Worm (Caenorhabditis elegans) whole organism, late embryonic: Measurements from ENCODE around the gene algn-1.

Source experiments
- ceh-18 ChIP-seq: sonication (generic microtip); optimal IDR thresholded peaks from 2 replicates; lab custom pipeline; 2016; ENCODE audit warnings: missing genetic modification characterization, missing compliant biosample characterization
- ceh-31 ChIP-seq: sonication (generic microtip); optimal IDR thresholded peaks from 2 replicates; lab custom pipeline; 2016; ENCODE audit warnings: missing genetic modification characterization, missing compliant biosample characterization
- gmeb-2 ChIP-seq: sonication (generic microtip); optimal IDR thresholded peaks from 2 replicates; lab custom pipeline; 2016; ENCODE audit warnings: missing genetic modification characterization, inconsistent platforms, missing compliant biosample characterization
- pag-3 ChIP-seq: sonication (generic microtip); optimal IDR thresholded peaks from 2 replicates; lab custom pipeline; 2016; ENCODE audit warnings: missing compliant biosample characterization, missing genetic modification characterization, borderline replicate concordance
- pqm-1 ChIP-seq: sonication (generic microtip); optimal IDR thresholded peaks from 2 replicates; lab custom pipeline; 2016; ENCODE audit warnings: missing genetic modification characterization, missing compliant biosample characterization
- rnt-1 ChIP-seq: sonication (generic microtip); optimal IDR thresholded peaks from 2 replicates; lab custom pipeline; 2016; ENCODE audit warnings: missing genetic modification characterization, missing compliant biosample characterization

DNA sequence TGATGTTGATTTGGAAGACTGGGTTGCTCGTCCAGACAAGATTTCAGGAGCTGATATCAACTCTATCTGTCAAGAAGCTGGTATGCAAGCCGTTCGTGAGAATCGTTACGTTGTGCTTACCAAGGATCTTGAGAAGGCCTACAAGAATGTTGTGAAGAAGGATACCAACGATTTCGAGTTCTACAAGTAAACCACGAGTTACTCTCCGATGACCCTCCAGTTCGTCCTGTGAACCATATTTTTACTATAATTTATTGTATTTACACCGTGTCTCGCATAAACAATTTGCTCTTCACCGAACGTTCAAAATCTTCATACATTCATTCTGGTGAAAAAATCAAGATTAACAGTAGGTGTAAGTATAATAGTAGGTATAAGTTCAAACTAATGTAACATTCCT is 31.1 kb downstream of the algn-1 start:
- TF ChIP-seq ceh-18 (no peak), rnt-1 (tag; lab: Kevin White, UChicago) (no peak), ceh-31 (tag; lab: Kevin White, UChicago) (no peak), gmeb-2 (tag; lab: Kevin White, UChicago) (no peak), pag-3 (tag; lab: Kevin White, UChicago) (no peak), pqm-1 (no peak)
